Worm (Caenorhabditis elegans): ENCODE data around the gene T06C12.9.

- TF ChIP-seq unc-120 (tag; optimal IDR thresholded peaks at IDR 0.05; ENCODE audit: poor library complexity, severe bottlenecking) = no peak
- no peak for TF ChIP-seq nhr-76 (tag; optimal IDR thresholded peaks at IDR 0.05)
- no peak for TF ChIP-seq mab-5 (tag; optimal IDR thresholded peaks at IDR 0.05)
- TF ChIP-seq nhr-28 (tag; optimal IDR thresholded peaks at IDR 0.05) = no peak
- no peak for TF ChIP-seq ceh-43 (GFP tag; optimal IDR thresholded peaks at IDR 0.05)
- no peak for TF ChIP-seq elt-3 (tag; optimal IDR thresholded peaks at IDR 0.05)
- no peak for TF ChIP-seq ztf-11 (tag; optimal IDR thresholded peaks at IDR 0.05)
- TF ChIP-seq lin-13 (tag; optimal IDR thresholded peaks at IDR 0.05) = no peak
- no peak for TF ChIP-seq elt-1 (tag; optimal IDR thresholded peaks at IDR 0.05; ENCODE audit: borderline replicate concordance, insufficient read depth)
- no peak for TF ChIP-seq blmp-1 (tag; optimal IDR thresholded peaks at IDR 0.05)
- TF ChIP-seq pha-4 (tag; optimal IDR thresholded peaks at IDR 0.05) = no peak
- no peak for TF ChIP-seq nhr-12 (tag; optimal IDR thresholded peaks at IDR 0.05)
- TF ChIP-seq ceh-39 (tag; optimal IDR thresholded peaks at IDR 0.05) = no peak
Observed at ce11 chrV:15924307-15924706, 38.4 kb upstream of the T06C12.9 start, which contains the start of gene nhr-108.

Measured in whole organism, mixed stage, embryonic.